Worm (Caenorhabditis elegans) whole organism, L3 larva: ENCODE results near the gene srd-23.

ENCODE experiments used
- R02D3.7 ChIP-seq: fragments of 150-350 bp; optimal IDR thresholded peaks from 2 replicates; lab custom pipeline; 2014; ENCODE audit warnings: missing biosample characterization, missing genetic modification characterization
- ZK546.5 ChIP-seq: sonication (generic microtip); optimal IDR thresholded peaks from 2 replicates; lab custom pipeline; 2017; ENCODE audit warnings: missing biosample characterization, missing genetic modification characterization
- ceh-28 ChIP-seq: fragments of 150-350 bp; optimal IDR thresholded peaks from 2 replicates; lab custom pipeline; 2014; ENCODE audit warnings: missing biosample characterization, missing genetic modification reagents, missing genetic modification characterization
- ceh-82 ChIP-seq: fragments of 150-350 bp; optimal IDR thresholded peaks from 2 replicates; lab custom pipeline; 2014; ENCODE audit warnings: missing biosample characterization, missing genetic modification characterization
- daf-12 ChIP-seq: fragments of 150-350 bp; optimal IDR thresholded peaks from 2 replicates; lab custom pipeline; 2014; ENCODE audit warnings: missing biosample characterization, missing genetic modification reagents, missing genetic modification characterization
- elt-1 ChIP-seq: fragments of 150-350 bp; optimal IDR thresholded peaks from 2 replicates; lab custom pipeline; 2014; ENCODE audit warnings: missing biosample characterization, missing genetic modification characterization
- elt-2 ChIP-seq: sonication (generic microtip); optimal IDR thresholded peaks from 2 replicates; lab custom pipeline; 2016; ENCODE audit warnings: missing genetic modification reagents, mild to moderate bottlenecking, missing genetic modification characterization, missing compliant biosample characterization
- eor-1 ChIP-seq, 2 experiments: fragments of 150-350 bp; optimal IDR thresholded peaks; 2 replicates each; lab custom pipeline; 2014 to 2018; ENCODE audit warnings: missing biosample characterization in 2 of 2, missing genetic modification characterization in 2 of 2
- fkh-10 ChIP-seq: sonication (generic microtip); optimal IDR thresholded peaks from 2 replicates; lab custom pipeline; 2017; ENCODE audit warnings: missing biosample characterization, missing genetic modification reagents, missing genetic modification characterization
- fkh-2 ChIP-seq: fragments of 150-350 bp; optimal IDR thresholded peaks from 2 replicates; lab custom pipeline; 2014; ENCODE audit warnings: missing biosample characterization, missing genetic modification reagents, missing genetic modification characterization
- hmg-11 ChIP-seq: sonication (generic microtip); optimal IDR thresholded peaks from 2 replicates; lab custom pipeline; 2016; ENCODE audit warnings: missing genetic modification characterization, missing compliant biosample characterization
- jun-1 ChIP-seq: fragments of 150-350 bp; optimal IDR thresholded peaks from 2 replicates; lab custom pipeline; 2014; ENCODE audit warnings: missing biosample characterization, missing genetic modification reagents, missing genetic modification characterization
- lin-15B ChIP-seq: fragments of 150-350 bp; optimal IDR thresholded peaks from 2 replicates; lab custom pipeline; 2014; ENCODE audit warnings: missing biosample characterization, missing genetic modification characterization
- lsy-12 ChIP-seq: sonication (generic microtip); optimal IDR thresholded peaks from 2 replicates; lab custom pipeline; 2016; ENCODE audit warnings: mild to moderate bottlenecking, missing genetic modification characterization, missing compliant biosample characterization
- mdl-1 ChIP-seq: fragments of 150-350 bp; optimal IDR thresholded peaks from 2 replicates; lab custom pipeline; 2014; ENCODE audit warnings: missing biosample characterization, missing genetic modification characterization
- mml-1 ChIP-seq: fragments of 150-350 bp; sonication (generic microtip); optimal IDR thresholded peaks from 3 replicates; lab custom pipeline; 2014; ENCODE audit warnings: missing biosample characterization, missing genetic modification characterization
- nhr-11 ChIP-seq: fragments of 150-350 bp; optimal IDR thresholded peaks from 2 replicates; lab custom pipeline; 2014; ENCODE audit warnings: missing biosample characterization, missing genetic modification characterization
- nhr-237 ChIP-seq: fragments of 150-350 bp; optimal IDR thresholded peaks from 2 replicates; lab custom pipeline; 2014; ENCODE audit warnings: missing biosample characterization, missing genetic modification characterization
- nhr-25 ChIP-seq: sonication (generic microtip); optimal IDR thresholded peaks from 2 replicates; lab custom pipeline; 2017; ENCODE audit warnings: missing biosample characterization, missing genetic modification characterization
- nhr-28 ChIP-seq: fragments of 150-350 bp; optimal IDR thresholded peaks from 2 replicates; lab custom pipeline; 2014; ENCODE audit warnings: missing biosample characterization, missing genetic modification characterization
- nhr-43 ChIP-seq: sonication (generic microtip); optimal IDR thresholded peaks from 2 replicates; lab custom pipeline; 2016; ENCODE audit warnings: mild to moderate bottlenecking, missing genetic modification characterization, missing compliant biosample characterization; ENCODE audit not compliant: poor library complexity, severe bottlenecking
- nhr-76 ChIP-seq: fragments of 150-350 bp; sonication (generic microtip); optimal IDR thresholded peaks from 5 replicates; lab custom pipeline; 2014; ENCODE audit warnings: missing biosample characterization, missing genetic modification characterization
- pha-4 ChIP-seq: fragments of 150-350 bp; optimal IDR thresholded peaks from 2 replicates; lab custom pipeline; 2014; ENCODE audit warnings: missing biosample characterization, missing genetic modification reagents, missing genetic modification characterization
- pqm-1 ChIP-seq: fragments of 150-350 bp; optimal IDR thresholded peaks from 2 replicates; lab custom pipeline; 2017; ENCODE audit warnings: missing biosample characterization, missing genetic modification characterization, inconsistent platforms
- skn-1 ChIP-seq: fragments of 150-350 bp; optimal IDR thresholded peaks from 2 replicates; lab custom pipeline; 2014; ENCODE audit warnings: missing biosample characterization, missing genetic modification characterization
- snpc-4 ChIP-seq: fragments of 150-350 bp; optimal IDR thresholded peaks from 2 replicates; lab custom pipeline; 2014; ENCODE audit warnings: missing biosample characterization, missing genetic modification characterization
- tbx-2 ChIP-seq: sonication (generic microtip); optimal IDR thresholded peaks from 2 replicates; lab custom pipeline; 2016; ENCODE audit warnings: mild to moderate bottlenecking, missing genetic modification characterization, missing compliant biosample characterization
- unc-39 ChIP-seq: sonication (generic microtip); optimal IDR thresholded peaks from 4 replicates; lab custom pipeline; 2017; ENCODE audit warnings: missing biosample characterization, missing genetic modification characterization
- zag-1 ChIP-seq: fragments of 150-350 bp; optimal IDR thresholded peaks from 2 replicates; lab custom pipeline; 2014; ENCODE audit warnings: missing biosample characterization, missing genetic modification characterization
- ztf-11 ChIP-seq: fragments of 150-350 bp; optimal IDR thresholded peaks from 2 replicates; lab custom pipeline; 2014; ENCODE audit warnings: missing biosample characterization, missing genetic modification characterization
- ztf-4 ChIP-seq: fragments of 150-350 bp; optimal IDR thresholded peaks from 2 replicates; lab custom pipeline; 2014; ENCODE audit warnings: missing biosample characterization, missing genetic modification characterization

Gene srd-23

ce11 chrIV:15210482-15210881 lies 30.8 kb downstream of the srd-23 start:
- TF ChIP-seq mml-1 = no peak
- TF ChIP-seq unc-39 (tag; lab: Kevin White, UChicago) = no peak
- TF ChIP-seq lin-15B (tag; lab: Kevin White, UChicago) = no peak
- no peak for TF ChIP-seq ztf-4 (tag; lab: Kevin White, UChicago)
- TF ChIP-seq nhr-25 (tag; lab: Kevin White, UChicago) = no peak
- no peak for TF ChIP-seq elt-2 (tag; lab: Kevin White, UChicago)
- TF ChIP-seq mdl-1 = no peak
- TF ChIP-seq nhr-11 = no peak
- TF ChIP-seq skn-1 (tag; lab: Kevin White, UChicago) = no peak
- TF ChIP-seq ZK546.5 = no peak
- TF ChIP-seq jun-1 (tag; lab: Kevin White, UChicago) = no peak

- TF ChIP-seq snpc-4 (tag; lab: Kevin White, UChicago) = no peak
- no peak for TF ChIP-seq tbx-2 (tag; lab: Kevin White, UChicago)
- no peak for TF ChIP-seq hmg-11 (tag; lab: Kevin White, UChicago)
- no peak for TF ChIP-seq ZK546.5
- no peak for TF ChIP-seq R02D3.7 (tag; lab: Kevin White, UChicago)
- no peak for TF ChIP-seq nhr-237 (tag; lab: Kevin White, UChicago)
- no peak for TF ChIP-seq fkh-10 (GFP tag; lab: Kevin White, UChicago)
- TF ChIP-seq daf-12 (tag; lab: Kevin White, UChicago) = no peak
- TF ChIP-seq elt-1 = no peak
- TF ChIP-seq pqm-1 (tag; lab: Kevin White, UChicago) = no peak
Measured at ce11 chrIV:15214694-15215093, 35.0 kb downstream of the srd-23 start.

ce11 chrIV:15215470-15215869 lies 35.8 kb downstream of the srd-23 start, which contains the start of gene Y40H7A.10:
TSS of gene Y40H7A.10 (minus strand) at chrIV:15215597.
- TF ChIP-seq elt-2 (tag; lab: Kevin White, UChicago) (peak; percentile 70), mml-1 (no peak), ztf-11 (tag; lab: Kevin White, UChicago) (no peak), pha-4 (tag; lab: Kevin White, UChicago) (no peak), eor-1 (tag; optimal IDR thresholded peaks at IDR 0.05; lab: Kevin White, UChicago) (no peak)
- TF ChIP-seq, all 47 proteins: peak for 1

- no peak for TF ChIP-seq tbx-2 (tag; lab: Kevin White, UChicago)
- no peak for TF ChIP-seq eor-1 (tag; optimal IDR thresholded peaks at IDR 0.05; lab: Kevin White, UChicago)
- TF ChIP-seq nhr-76 (tag; lab: Kevin White, UChicago) = no peak
- no peak for TF ChIP-seq nhr-43
- TF ChIP-seq unc-39 (tag; lab: Kevin White, UChicago) = no peak
- TF ChIP-seq lsy-12 (tag; lab: Kevin White, UChicago) = no peak
- no peak for TF ChIP-seq nhr-28 (tag; lab: Kevin White, UChicago)
- TF ChIP-seq ceh-28 (tag; lab: Kevin White, UChicago) = no peak
- no peak for TF ChIP-seq ztf-4 (tag; lab: Kevin White, UChicago)
- no peak for TF ChIP-seq zag-1 (tag; lab: Kevin White, UChicago)
- TF ChIP-seq ceh-82 = no peak
- no peak for TF ChIP-seq fkh-2 (tag; lab: Kevin White, UChicago)
- TF ChIP-seq mml-1 = no peak
- no peak for TF ChIP-seq jun-1 (tag; lab: Kevin White, UChicago)
Measured at ce11 chrIV:15220253-15220652, 40.5 kb downstream of the srd-23 start, which contains the start of gene Y40H7A.11. TSS of gene Y40H7A.11 (minus strand) at chrIV:15220353.
